Fruit fly (Drosophila melanogaster) whole organism, prepupa: ENCODE results near the gene AOX3.
A peak's percentile ranks its signal among the peaks of the same experiment; 100 is the strongest.

Experiments used
- CG10631 ChIP-seq: fragments of 200-800 bp; sonication (Bioruptor generic); optimal IDR thresholded peaks from 2 replicates; lab custom pipeline; 2016; ENCODE audit warnings: missing biosample characterization, missing genetic modification characterization
- CG10669 ChIP-seq: fragments of 200-800 bp; sonication (Bioruptor generic); optimal IDR thresholded peaks from 3 replicates; lab custom pipeline; 2018; ENCODE audit warnings: missing biosample characterization, mild to moderate bottlenecking, missing genetic modification characterization, moderate library complexity
- CG11294 ChIP-seq: fragments of 200-800 bp; sonication (Bioruptor generic); IDR thresholded peaks from 2 replicates; pipeline ENCODE4 v1.3.6; 2022; ENCODE audit warnings: missing biosample characterization, missing genetic modification characterization
- CG11902 ChIP-seq: fragments of 200-800 bp; sonication (Bioruptor generic); optimal IDR thresholded peaks from 3 replicates; lab custom pipeline; 2016; ENCODE audit warnings: missing biosample characterization, missing genetic modification characterization
- CG15336 ChIP-seq: fragments of 200-800 bp; sonication (Bioruptor generic); IDR thresholded peaks from 2 replicates; pipeline ENCODE4 v1.3.6; 2022; ENCODE audit warnings: missing biosample characterization, missing genetic modification characterization
- CG16779 ChIP-seq: fragments of 200-800 bp; sonication (Bioruptor generic); optimal IDR thresholded peaks from 3 replicates; lab custom pipeline; 2017; ENCODE audit warnings: missing biosample characterization, mild to moderate bottlenecking, missing genetic modification characterization
- CG3032 ChIP-seq: fragments of 200-800 bp; optimal IDR thresholded peaks from 2 replicates; lab custom pipeline; 2019; ENCODE audit warnings: missing biosample characterization, mild to moderate bottlenecking, missing genetic modification characterization, moderate library complexity
- CG32006 ChIP-seq: fragments of 200-800 bp; sonication (Bioruptor generic); optimal IDR thresholded peaks from 3 replicates; lab custom pipeline; 2017; ENCODE audit warnings: missing biosample characterization, mild to moderate bottlenecking, missing genetic modification characterization
- CG34406 ChIP-seq: fragments of 200-800 bp; sonication (Bioruptor generic); optimal IDR thresholded peaks from 3 replicates; lab custom pipeline; 2016; ENCODE audit warnings: missing biosample characterization, missing genetic modification characterization
- CG6276 ChIP-seq: fragments of 200-800 bp; sonication (Bioruptor generic); optimal IDR thresholded peaks from 2 replicates; lab custom pipeline; 2017; ENCODE audit warnings: missing biosample characterization, mild to moderate bottlenecking, missing genetic modification characterization
- CG6792 ChIP-seq: fragments of 200-800 bp; sonication (Bioruptor generic); optimal IDR thresholded peaks from 3 replicates; lab custom pipeline; 2016; ENCODE audit warnings: missing biosample characterization, missing genetic modification characterization
- CG6808 ChIP-seq: fragments of 200-800 bp; sonication (Bioruptor generic); optimal IDR thresholded peaks from 3 replicates; lab custom pipeline; 2017; ENCODE audit warnings: missing biosample characterization, missing genetic modification characterization, mild to moderate bottlenecking, moderate library complexity, missing genetic modification reagents
- CG6854 ChIP-seq: fragments of 200-800 bp; sonication (Bioruptor generic); optimal IDR thresholded peaks from 2 replicates; lab custom pipeline; 2017; ENCODE audit warnings: missing biosample characterization, mild to moderate bottlenecking, missing genetic modification characterization
- CG7368 ChIP-seq: fragments of 200-800 bp; sonication (Bioruptor generic); optimal IDR thresholded peaks from 3 replicates; lab custom pipeline; 2016; ENCODE audit warnings: missing biosample characterization, missing genetic modification characterization
- CG9139 ChIP-seq: fragments of 200-800 bp; sonication (Bioruptor generic); optimal IDR thresholded peaks from 3 replicates; lab custom pipeline; 2017; ENCODE audit warnings: missing biosample characterization, mild to moderate bottlenecking, missing genetic modification characterization
- Eip75B ChIP-seq: fragments of 200-800 bp; sonication (Bioruptor generic); optimal IDR thresholded peaks from 3 replicates; lab custom pipeline; 2016; ENCODE audit warnings: missing biosample characterization, missing genetic modification characterization
- Eip78C ChIP-seq: fragments of 200-800 bp; sonication (Bioruptor generic); peaks from one replicate; lab custom pipeline; 2016; ENCODE audit warnings: missing biosample characterization, missing genetic modification characterization
- Ets21C ChIP-seq: fragments of 200-800 bp; sonication (Bioruptor generic); optimal IDR thresholded peaks from 3 replicates; lab custom pipeline; 2016; ENCODE audit warnings: missing biosample characterization, missing genetic modification characterization
- Ets96B ChIP-seq: fragments of 200-800 bp; optimal IDR thresholded peaks from 2 replicates; lab custom pipeline; 2019; ENCODE audit warnings: missing biosample characterization, mild to moderate bottlenecking, missing genetic modification characterization, moderate library complexity
- Hr39 ChIP-seq: fragments of 200-800 bp; sonication (Bioruptor generic); optimal IDR thresholded peaks from 2 replicates; lab custom pipeline; 2016; ENCODE audit warnings: missing biosample characterization, missing genetic modification characterization
- Hr4 ChIP-seq: fragments of 200-800 bp; sonication (Bioruptor generic); optimal IDR thresholded peaks from 3 replicates; lab custom pipeline; 2016; ENCODE audit warnings: missing biosample characterization, missing genetic modification characterization
- Lpt ChIP-seq: fragments of 200-800 bp; sonication (Bioruptor generic); optimal IDR thresholded peaks from 3 replicates; lab custom pipeline; 2016; ENCODE audit warnings: missing biosample characterization, missing genetic modification characterization
- Met ChIP-seq: fragments of 200-800 bp; sonication (Bioruptor generic); optimal IDR thresholded peaks from 3 replicates; lab custom pipeline; 2016; ENCODE audit warnings: missing biosample characterization, missing genetic modification characterization
- OdsH ChIP-seq: fragments of 200-800 bp; sonication (Bioruptor generic); optimal IDR thresholded peaks from 3 replicates; lab custom pipeline; 2016; ENCODE audit warnings: missing biosample characterization, missing genetic modification characterization
- Sox102F ChIP-seq: fragments of 200-800 bp; sonication (Bioruptor generic); optimal IDR thresholded peaks from 2 replicates; lab custom pipeline; 2016; ENCODE audit warnings: missing biosample characterization, mild to moderate bottlenecking, missing genetic modification characterization
- acj6 ChIP-seq: fragments of 200-800 bp; sonication (Bioruptor generic); optimal IDR thresholded peaks from 3 replicates; lab custom pipeline; 2016; ENCODE audit warnings: missing biosample characterization, missing genetic modification characterization
- dsx ChIP-seq: fragments of 200-800 bp; optimal IDR thresholded peaks from 3 replicates; lab custom pipeline; 2019; ENCODE audit warnings: missing biosample characterization, mild to moderate bottlenecking, missing genetic modification characterization, moderate library complexity; ENCODE audit not compliant: poor library complexity, severe bottlenecking
- eg ChIP-seq: fragments of 200-800 bp; sonication (Bioruptor generic); IDR thresholded peaks from 3 replicates; pipeline ENCODE4 v1.3.6; 2022; ENCODE audit warnings: missing biosample characterization, missing genetic modification characterization
- pdm3 ChIP-seq: fragments of 200-800 bp; sonication (Bioruptor generic); optimal IDR thresholded peaks from 3 replicates; lab custom pipeline; 2016; ENCODE audit warnings: missing biosample characterization, missing genetic modification characterization
- salr ChIP-seq, 2 experiments: fragments of 200-800 bp; sonication (Bioruptor generic); optimal IDR thresholded peaks; 3 replicates each; lab custom pipeline; 2016 to 2018; ENCODE audit warnings: missing biosample characterization in 2 of 2, missing genetic modification characterization in 2 of 2, mild to moderate bottlenecking in 1 of 2
- spab ChIP-seq: fragments of 200-800 bp; sonication (Bioruptor generic); optimal IDR thresholded peaks from 2 replicates; lab custom pipeline; 2017; ENCODE audit warnings: missing biosample characterization, mild to moderate bottlenecking, missing genetic modification characterization, missing genetic modification reagents
- svp ChIP-seq: fragments of 200-800 bp; sonication (Bioruptor generic); peaks from one replicate; lab custom pipeline; 2016; ENCODE audit warnings: missing biosample characterization, missing genetic modification characterization
- vri ChIP-seq: fragments of 200-800 bp; sonication (Bioruptor generic); optimal IDR thresholded peaks from 3 replicates; lab custom pipeline; 2016; ENCODE audit warnings: missing biosample characterization, mild to moderate bottlenecking, missing genetic modification characterization

AOX3 gene

DNA sequence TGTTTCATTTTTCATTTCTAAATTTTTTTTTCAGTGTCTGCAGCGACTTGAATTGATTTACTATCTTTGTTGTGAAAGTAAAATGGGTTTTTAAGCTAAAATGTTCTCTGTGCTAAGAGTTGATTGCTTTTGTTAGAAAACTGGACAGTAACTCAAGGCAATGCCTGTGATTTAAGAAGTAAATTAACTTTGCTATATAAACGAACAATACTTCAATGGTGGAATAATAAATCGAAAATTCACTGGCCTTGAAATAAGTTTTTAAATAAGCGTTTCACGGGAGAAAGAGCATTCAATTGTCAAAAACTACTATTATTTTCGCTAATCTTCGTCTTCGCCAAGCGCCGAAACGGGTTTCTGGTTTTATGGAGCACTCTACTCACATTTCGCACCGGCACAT, 7.1 kb downstream of the AOX3 start (continued):
- no peak for TF ChIP-seq Ets96B
- peak; percentile 34 for TF ChIP-seq Eip75B (GFP tag; lab: Kevin White, UChicago)
- peak; percentile 89 for TF ChIP-seq Eip78C
- TF ChIP-seq pdm3 (GFP tag; lab: Kevin White, UChicago): peak; percentile 55
- TF ChIP-seq CG16779 (tag; lab: Kevin White, UChicago): no peak
- no peak for TF ChIP-seq CG7368 (GFP tag; lab: Kevin White, UChicago)
- TF ChIP-seq CG6808 (GFP tag; lab: Kevin White, UChicago): no peak
- no peak for TF ChIP-seq dsx
- TF ChIP-seq eg: peak; percentile 68
- peak; percentile 72 for TF ChIP-seq svp (GFP tag; lab: Kevin White, UChicago)
- no peak for TF ChIP-seq CG6854 (GFP tag; lab: Kevin White, UChicago)
- TF ChIP-seq CG3032: no peak
- TF ChIP-seq CG6792 (GFP tag; lab: Kevin White, UChicago): peak; percentile 38
- TF ChIP-seq OdsH (GFP tag; lab: Kevin White, UChicago): peak; percentile 48
- no peak for TF ChIP-seq CG10631 (GFP tag; lab: Kevin White, UChicago)
- peak; percentile 72 for TF ChIP-seq Hr4
- TF ChIP-seq Ets21C: no peak
- TF ChIP-seq, all 60 proteins: peak for 32

DNA sequence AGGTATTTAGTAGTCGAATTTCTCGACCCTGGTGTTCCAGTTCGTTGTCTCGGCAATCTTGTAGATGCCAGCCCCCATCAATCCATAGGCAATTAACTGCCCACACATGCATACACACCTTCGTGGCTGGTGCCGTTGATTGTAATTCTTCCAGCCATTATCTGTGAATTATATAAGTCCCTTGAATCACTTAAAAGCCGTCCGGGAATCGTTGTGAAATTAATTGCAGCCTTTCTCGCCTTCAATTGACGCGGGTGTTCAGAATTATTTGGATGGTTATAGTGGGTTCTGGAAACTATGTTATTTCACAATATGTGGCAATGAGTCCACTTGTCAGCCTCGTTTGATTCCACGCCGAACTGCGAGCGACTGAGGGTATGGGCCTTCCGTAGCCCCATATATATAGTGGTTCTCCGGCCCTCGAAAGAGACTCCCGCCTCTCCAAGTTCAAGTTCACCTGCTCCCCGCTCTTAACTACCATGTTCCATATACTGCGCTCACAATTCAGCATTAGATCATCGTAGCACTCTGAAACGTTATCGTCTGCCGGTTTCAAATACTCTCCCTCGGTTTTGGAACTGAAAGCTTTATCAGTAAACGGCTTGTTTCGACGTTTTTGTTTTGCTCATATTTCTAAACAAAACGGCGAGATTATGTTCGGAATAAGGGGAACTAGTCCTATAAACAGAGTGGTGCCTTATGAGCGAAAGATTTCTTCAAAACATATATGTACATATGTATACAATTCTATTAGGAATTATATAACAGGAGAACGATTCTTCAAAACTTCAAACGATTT, 10.9 kb downstream of the AOX3 start, which contains the start of gene AOX1:
TSS of gene AOX1 (minus strand) at position 375 of the 799 bp plus-strand sequence.
- TF ChIP-seq vri (peak; percentile 57), salr (GFP tag; optimal IDR thresholded peaks at IDR 0.05; lab: Kevin White, UChicago) (no peak), eg (no peak), Lpt (GFP tag; lab: Kevin White, UChicago) (no peak), CG11294 (GFP tag; lab: Robert Waterston, UW) (no peak)

DNA sequence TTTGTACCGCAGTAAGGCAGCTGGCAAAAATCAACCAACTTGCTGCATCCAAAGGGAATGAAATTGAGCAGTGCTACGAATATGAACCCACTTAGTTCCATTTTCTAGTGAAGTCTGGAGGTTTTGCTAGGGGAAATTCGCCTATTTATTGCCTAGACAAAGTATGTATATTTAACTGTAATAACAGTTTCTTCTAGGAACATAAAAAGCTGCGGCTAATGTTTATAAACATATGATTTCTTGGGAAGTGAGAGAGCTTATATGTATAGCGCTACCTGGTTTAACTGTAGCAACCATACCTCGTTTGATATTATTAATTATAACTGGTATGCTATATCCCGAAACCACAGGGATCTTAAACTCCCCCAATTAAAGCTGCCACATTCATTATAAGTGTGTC, 16.6 kb downstream of the AOX3 start, which contains the start of gene CG31296:
TSS of gene CG31296 (minus strand) at position 101 of the 400 bp plus-strand sequence.
- no peak for TF ChIP-seq CG10669 (GFP tag; lab: Kevin White, UChicago)
- TF ChIP-seq Met (GFP tag; lab: Kevin White, UChicago): no peak
- no peak for TF ChIP-seq vri
- no peak for TF ChIP-seq CG11902 (GFP tag; lab: Kevin White, UChicago)
- no peak for TF ChIP-seq CG15336 (GFP tag; lab: Robert Waterston, UW)
- no peak for TF ChIP-seq acj6 (GFP tag; lab: Kevin White, UChicago)
- no peak for TF ChIP-seq CG32006 (GFP tag; lab: Kevin White, UChicago)
- TF ChIP-seq Hr39 (GFP tag; lab: Kevin White, UChicago): no peak
- no peak for TF ChIP-seq Ets96B
- TF ChIP-seq spab (GFP tag; lab: Kevin White, UChicago): no peak
- TF ChIP-seq eg: no peak
- no peak for TF ChIP-seq Sox102F (GFP tag; lab: Kevin White, UChicago)
- TF ChIP-seq CG10631 (GFP tag; lab: Kevin White, UChicago): no peak
- no peak for TF ChIP-seq svp (GFP tag; lab: Kevin White, UChicago)
- TF ChIP-seq CG6276 (GFP tag; lab: Kevin White, UChicago): no peak
- TF ChIP-seq Hr4: no peak

DNA sequence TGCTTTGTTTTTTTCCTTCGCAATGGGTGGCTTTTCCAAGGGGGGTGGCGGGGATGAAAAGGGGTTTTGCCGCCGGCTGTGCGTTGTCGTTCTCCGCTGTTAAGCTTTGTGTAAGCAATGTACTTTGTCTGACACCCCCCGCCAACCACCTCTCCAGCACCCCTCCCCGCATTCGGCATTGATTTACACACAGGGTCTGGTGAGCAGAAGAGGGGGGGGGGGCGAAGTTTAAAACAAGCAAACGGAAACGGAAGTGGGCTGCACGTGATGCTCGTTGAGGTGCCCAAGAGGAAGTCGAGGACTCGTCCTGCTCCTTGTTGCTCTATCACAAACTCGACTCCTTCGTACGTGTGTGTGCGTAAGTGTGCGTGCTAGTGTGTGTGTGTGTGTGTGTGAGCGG, 30.9 kb downstream of the AOX3 start:
- TF ChIP-seq CG11294 (GFP tag; lab: Robert Waterston, UW) (no peak), CG9139 (GFP tag; lab: Kevin White, UChicago) (no peak), CG34406 (GFP tag; lab: Kevin White, UChicago) (no peak), CG10669 (GFP tag; lab: Kevin White, UChicago) (no peak)
